Fruit fly (Drosophila melanogaster): ENCODE measurements around the gene CG17026.

The CG17026 gene

dm6 chr3L:15988039-15988546, 12.9 kb downstream of the CG17026 start, which contains the start of gene Hip14 (continued):
- TF ChIP-seq CG10267 (tag; optimal IDR thresholded peaks at IDR 0.05) = peak; percentile 94
- no peak for TF ChIP-seq ken (GFP tag; IDR thresholded peaks at IDR 0.05)
- no peak for TF ChIP-seq CG2129 (GFP tag; IDR thresholded peaks at IDR 0.05; ENCODE audit: partially characterized antibody)
- no peak for TF ChIP-seq Camta (GFP tag; optimal IDR thresholded peaks at IDR 0.05)
- TF ChIP-seq CG10209 (GFP tag; optimal IDR thresholded peaks at IDR 0.05) = no peak
- no peak for TF ChIP-seq CG16815 (GFP tag; optimal IDR thresholded peaks at IDR 0.05)
- TF ChIP-seq dm (GFP tag; optimal IDR thresholded peaks at IDR 0.05) = no peak
- no peak for TF ChIP-seq run (tag; optimal IDR thresholded peaks at IDR 0.05)
- no peak for TF ChIP-seq Atf3 (GFP tag; optimal IDR thresholded peaks at IDR 0.05)
- TF ChIP-seq peb (GFP tag; IDR thresholded peaks at IDR 0.05) = no peak
- no peak for TF ChIP-seq CG12155 (GFP tag; optimal IDR thresholded peaks at IDR 0.05)
- TF ChIP-seq ftz-f1 (GFP tag; optimal IDR thresholded peaks at IDR 0.05) = peak; percentile 20
- TF ChIP-seq CG13624 (GFP tag; optimal IDR thresholded peaks at IDR 0.05) = no peak
- no peak for TF ChIP-seq CG5180 (GFP tag; optimal IDR thresholded peaks at IDR 0.05)
- TF ChIP-seq exex (tag; optimal IDR thresholded peaks at IDR 0.05) = no peak
- no peak for TF ChIP-seq eyg (GFP tag; optimal IDR thresholded peaks at IDR 0.05)
- TF ChIP-seq inv (GFP tag; IDR thresholded peaks at IDR 0.05; ENCODE audit: partially characterized antibody) = no peak
- TF ChIP-seq B-H1 (GFP tag; IDR thresholded peaks at IDR 0.05) = no peak
- no peak for TF ChIP-seq kah (GFP tag; optimal IDR thresholded peaks at IDR 0.05)
- no peak for TF ChIP-seq Chrac-16 (GFP tag; optimal IDR thresholded peaks at IDR 0.05)
- no peak for TF ChIP-seq CG1792 (GFP tag; optimal IDR thresholded peaks at IDR 0.05)
- no peak for TF ChIP-seq CG9932 (GFP tag; IDR thresholded peaks at IDR 0.05)
- peak; percentile 10 for TF ChIP-seq CrebB (tag; optimal IDR thresholded peaks at IDR 0.05)
- no peak for TF ChIP-seq NC2β (GFP tag; optimal IDR thresholded peaks at IDR 0.05)
- TF ChIP-seq CG34224 (GFP tag; IDR thresholded peaks at IDR 0.05; ENCODE audit: partially characterized antibody) = 0 out of 3 replicates have a peak, but pooled peaks have one; percentile 30
- no peak for TF ChIP-seq prd (optimal IDR thresholded peaks at IDR 0.05)
- 0 out of 3 replicates have a peak, but pooled peaks have one; percentile 17 for TF ChIP-seq prd (GFP tag; IDR thresholded peaks at IDR 0.05)
- no peak for TF ChIP-seq fru (optimal IDR thresholded peaks at IDR 0.05)
- no peak for TF ChIP-seq Bteb2 (GFP tag; optimal IDR thresholded peaks at IDR 0.05)
- no peak for TF ChIP-seq toy (GFP tag; IDR thresholded peaks at IDR 0.05)
- TF ChIP-seq CG34376 (GFP tag; optimal IDR thresholded peaks at IDR 0.05) = peak; percentile 19
- no peak for TF ChIP-seq Lpt (GFP tag; optimal IDR thresholded peaks at IDR 0.05)
- TF ChIP-seq wor (GFP tag; IDR thresholded peaks at IDR 0.05) = no peak
- TF ChIP-seq jing (GFP tag; optimal IDR thresholded peaks at IDR 0.05) = no peak
- no peak for TF ChIP-seq jigr1 (GFP tag; IDR thresholded peaks at IDR 0.05)
- no peak for TF ChIP-seq sim (GFP tag; IDR thresholded peaks at IDR 0.05)
- no peak for TF ChIP-seq CG1529 (GFP tag; optimal IDR thresholded peaks at IDR 0.05)
- TF ChIP-seq CG32767 (GFP tag; IDR thresholded peaks at IDR 0.05) = 0 out of 2 replicates have a peak, but pooled peaks have one; percentile 13
- TF ChIP-seq HLH3B (GFP tag; IDR thresholded peaks at IDR 0.05) = no peak
- TF ChIP-seq stwl (tag; optimal IDR thresholded peaks at IDR 0.05) = peak; percentile 54
- TF ChIP-seq yki (optimal IDR thresholded peaks at IDR 0.05) = no peak
- no peak for TF ChIP-seq CG32772 (GFP tag; IDR thresholded peaks at IDR 0.05)
- no peak for TF ChIP-seq Dbx (GFP tag; IDR thresholded peaks at IDR 0.05)
- TF ChIP-seq ara (GFP tag; IDR thresholded peaks at IDR 0.05) = 0 out of 2 replicates have a peak, but pooled peaks have one; percentile 20
- no peak for TF ChIP-seq tgo (GFP tag; IDR thresholded peaks at IDR 0.05)
- no peak for TF ChIP-seq kni (GFP tag; optimal IDR thresholded peaks at IDR 0.05)
- TF ChIP-seq ato (GFP tag; IDR thresholded peaks at IDR 0.05; ENCODE audit: partially characterized antibody) = 0 out of 2 replicates have a peak, but pooled peaks have one; percentile 12
- peak; percentile 7 for TF ChIP-seq Elba2 (GFP tag; optimal IDR thresholded peaks at IDR 0.05)
- TF ChIP-seq pnt (GFP tag; optimal IDR thresholded peaks at IDR 0.05) = no peak
- no peak for TF ChIP-seq vfl (GFP tag; optimal IDR thresholded peaks at IDR 0.05)
- peak; percentile 28 for TF ChIP-seq CG17829 (tag; optimal IDR thresholded peaks at IDR 0.05)
- peak; percentile 90 for TF ChIP-seq CG1832 (GFP tag; optimal IDR thresholded peaks at IDR 0.05)
- TF ChIP-seq CG17359 (tag; optimal IDR thresholded peaks at IDR 0.05) = no peak

Measured in whole organism, embryonic.